Fruit fly (Drosophila melanogaster): Measurements from ENCODE around the gene CG3213.
A peak's percentile ranks its signal among the peaks of the same experiment; 100 is the strongest.

Gene CG3213

dm6 chr2L:3534227-3534842 lies 14.9 kb upstream of the CG3213 start (continued):
- TF ChIP-seq salm (tag; optimal IDR thresholded peaks at IDR 0.05), result no peak
- TF ChIP-seq bsh (GFP tag; optimal IDR thresholded peaks at IDR 0.05), result peak; percentile 72 to 74
- peak; percentile 67 for TF ChIP-seq Xbp1 (GFP tag; optimal IDR thresholded peaks at IDR 0.05)
- no peak for TF ChIP-seq lov (optimal IDR thresholded peaks at IDR 0.05)
- TF ChIP-seq lov (GFP tag; IDR thresholded peaks at IDR 0.05), result peak; percentile 83; the same call in 2 of the 3 replicates
- 0 out of 2 replicates have a peak, but pooled peaks have one; percentile 40 for TF ChIP-seq klu (GFP tag; IDR thresholded peaks at IDR 0.05)
- peak; percentile 46 for TF ChIP-seq HLH54F (GFP tag; optimal IDR thresholded peaks at IDR 0.05)
- no peak for TF ChIP-seq CG31365 (tag; optimal IDR thresholded peaks at IDR 0.05)
- peak; percentile 61 for TF ChIP-seq CG14667 (GFP tag; IDR thresholded peaks at IDR 0.05)
- TF ChIP-seq usp (GFP tag; optimal IDR thresholded peaks at IDR 0.05), result no peak
- TF ChIP-seq pum (GFP tag; optimal IDR thresholded peaks at IDR 0.05), result peak; percentile 32
- 0 out of 3 replicates have a peak, but pooled peaks have one; percentile 51 for TF ChIP-seq ase (GFP tag; IDR thresholded peaks at IDR 0.05)
- TF ChIP-seq Rx (GFP tag; IDR thresholded peaks at IDR 0.05), result peak; percentile 45; the same call in 1 of the 2 replicates
- TF ChIP-seq yki (optimal IDR thresholded peaks at IDR 0.05), result peak; percentile 22
- TF ChIP-seq CG6654 (GFP tag; optimal IDR thresholded peaks at IDR 0.05), result no peak
- TF ChIP-seq Kr (GFP tag; optimal IDR thresholded peaks at IDR 0.05), result no peak
- TF ChIP-seq D19A (tag; optimal IDR thresholded peaks at IDR 0.05), result peak; percentile 51
- TF ChIP-seq CG34422 (GFP tag; IDR thresholded peaks at IDR 0.05), result peak; percentile 54; the same call in 1 of the 3 replicates
- peak; percentile 2 for TF ChIP-seq CG15696 (tag; optimal IDR thresholded peaks at IDR 0.05)
- TF ChIP-seq rib (GFP tag; IDR thresholded peaks at IDR 0.05), result no peak
- peak; percentile 36 for TF ChIP-seq pnt (GFP tag; optimal IDR thresholded peaks at IDR 0.05)
- no peak for TF ChIP-seq p53 (GFP tag; optimal IDR thresholded peaks at IDR 0.05)
- peak; percentile 56 for TF ChIP-seq CG1832 (GFP tag; optimal IDR thresholded peaks at IDR 0.05)
- TF ChIP-seq CG2116 (GFP tag; optimal IDR thresholded peaks at IDR 0.05), result peak; percentile 9
- peak; percentile 19 for TF ChIP-seq CG4820 (GFP tag; optimal IDR thresholded peaks at IDR 0.05)
- peak; percentile 49; the same call in 2 of the 3 replicates for TF ChIP-seq H15 (GFP tag; IDR thresholded peaks at IDR 0.05)
- TF ChIP-seq CG12104 (GFP tag; optimal IDR thresholded peaks at IDR 0.05), result peak; percentile 13
- no peak for TF ChIP-seq CG7372 (GFP tag; IDR thresholded peaks at IDR 0.05)
- TF ChIP-seq fd64A (GFP tag; optimal IDR thresholded peaks at IDR 0.05), result no peak
- peak; percentile 49 for TF ChIP-seq Asciz (GFP tag; optimal IDR thresholded peaks at IDR 0.05)
- peak; percentile 48 for TF ChIP-seq CG12391 (tag; optimal IDR thresholded peaks at IDR 0.05)
- TF ChIP-seq kni (GFP tag; optimal IDR thresholded peaks at IDR 0.05), result no peak
- peak; percentile 35; the same call in 1 of the 2 replicates for TF ChIP-seq CG3847 (GFP tag; IDR thresholded peaks at IDR 0.05)
- peak; percentile 59 for TF ChIP-seq CG7357 (GFP tag; IDR thresholded peaks at IDR 0.05)
- TF ChIP-seq CG11398 (GFP tag; optimal IDR thresholded peaks at IDR 0.05), result no peak
- TF ChIP-seq chif (GFP tag; optimal IDR thresholded peaks at IDR 0.05), result peak in 1 of 2 experiments; percentile 47
- peak; percentile 45 for TF ChIP-seq Six4 (GFP tag; optimal IDR thresholded peaks at IDR 0.05)
- peak; percentile 19 for TF ChIP-seq Mes4 (GFP tag; optimal IDR thresholded peaks at IDR 0.05)
- TF ChIP-seq ttk (GFP tag; IDR thresholded peaks at IDR 0.05), result peak; percentile 58
- TF ChIP-seq onecut (GFP tag; IDR thresholded peaks at IDR 0.05), result peak; percentile 33; the same call in 1 of the 2 replicates
- TF ChIP-seq CG6813 (GFP tag; optimal IDR thresholded peaks at IDR 0.05), result peak; percentile 27
- no peak for TF ChIP-seq Lpt (GFP tag; optimal IDR thresholded peaks at IDR 0.05)
- peak; percentile 28 for TF ChIP-seq corto (GFP tag; optimal IDR thresholded peaks at IDR 0.05)
- TF ChIP-seq Oaz (GFP tag; IDR thresholded peaks at IDR 0.05), result peak; percentile 44; the same call in 1 of the 2 replicates
- peak; percentile 20 for TF ChIP-seq Dek (tag; optimal IDR thresholded peaks at IDR 0.05)
- TF ChIP-seq Abd-B (GFP tag; optimal IDR thresholded peaks at IDR 0.05), result peak; percentile 32
- TF ChIP-seq CkIIα-i1 (GFP tag; IDR thresholded peaks at IDR 0.05), result no peak
- peak; percentile 44 for TF ChIP-seq CG1233 (GFP tag; optimal IDR thresholded peaks at IDR 0.05)
- TF ChIP-seq dmrt11E (tag; optimal IDR thresholded peaks at IDR 0.05), result peak; percentile 23
- TF ChIP-seq CG16815 (GFP tag; optimal IDR thresholded peaks at IDR 0.05), result no peak
- TF ChIP-seq HLH3B (GFP tag; IDR thresholded peaks at IDR 0.05), result peak; percentile 66

All from whole organism, embryonic.